Worm (Caenorhabditis elegans) whole organism, late embryonic: ENCODE data around the gene hrg-9.

Experiments
- Y22D7AL.16 ChIP-seq: sonication (generic microtip); optimal IDR thresholded peaks from 2 replicates; lab custom pipeline; 2016; ENCODE audit warnings: missing genetic modification characterization, missing compliant biosample characterization
- ceh-30 ChIP-seq: fragments of 150-350 bp; optimal IDR thresholded peaks from 2 replicates; lab custom pipeline; 2014; ENCODE audit warnings: missing biosample characterization, missing genetic modification characterization
- ceh-45 ChIP-seq: fragments of 200-800 bp; sonication (Bioruptor generic); IDR thresholded peaks from 2 replicates; pipeline ENCODE4 v1.3.6; 2022; ENCODE audit warnings: missing genetic modification reagents, missing genetic modification characterization, missing compliant biosample characterization
- ceh-48 ChIP-seq: sonication (generic microtip); optimal IDR thresholded peaks from 2 replicates; lab custom pipeline; 2016; ENCODE audit warnings: missing genetic modification characterization, inconsistent platforms, missing compliant biosample characterization
- ceh-9 ChIP-seq: sonication (generic microtip); optimal IDR thresholded peaks from 2 replicates; lab custom pipeline; 2016; ENCODE audit warnings: mild to moderate bottlenecking, missing genetic modification characterization, inconsistent platforms, missing compliant biosample characterization
- fkh-10 ChIP-seq: fragments of 150-350 bp; optimal IDR thresholded peaks from 2 replicates; lab custom pipeline; 2014; ENCODE audit warnings: missing biosample characterization, missing genetic modification reagents, missing genetic modification characterization
- hlh-13 ChIP-seq: fragments of 200-800 bp; sonication (Bioruptor generic); optimal IDR thresholded peaks from 2 replicates; lab custom pipeline; 2018; ENCODE audit warnings: mild to moderate bottlenecking, missing genetic modification characterization, missing compliant biosample characterization
- hlh-15 ChIP-seq: sonication (generic microtip); optimal IDR thresholded peaks from 2 replicates; lab custom pipeline; 2016; ENCODE audit warnings: missing genetic modification characterization, missing compliant biosample characterization
- pqm-1 ChIP-seq: sonication (generic microtip); optimal IDR thresholded peaks from 2 replicates; lab custom pipeline; 2016; ENCODE audit warnings: missing genetic modification characterization, missing compliant biosample characterization

DNA sequence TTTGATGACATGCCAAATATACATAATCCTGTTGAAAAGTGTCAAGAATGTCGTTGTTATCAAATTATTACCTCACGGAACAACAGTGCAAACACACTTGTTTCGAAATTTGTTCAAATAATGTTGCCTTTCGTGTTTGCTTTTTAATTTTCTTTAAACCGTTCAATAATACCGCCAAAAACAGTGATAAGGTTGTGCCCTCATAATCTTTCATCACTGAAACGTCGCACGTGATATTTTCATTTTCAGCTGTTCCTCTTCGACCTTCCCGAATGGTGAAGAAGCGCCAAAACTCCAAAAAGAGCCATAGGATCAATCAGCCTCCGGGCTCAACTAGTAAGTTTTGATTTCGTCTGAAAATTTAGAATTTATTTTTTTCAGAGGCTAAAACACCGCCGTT lies 38.9 kb upstream of the hrg-9 start, which contains the start of gene inft-2:
- TF ChIP-seq ceh-45 (GFP tag; lab: Robert Waterston, UW) (no peak), fkh-10 (no peak), ceh-9 (tag; lab: Kevin White, UChicago) (no peak), pqm-1 (no peak), hlh-15 (no peak), ceh-48 (no peak), ceh-30 (tag; lab: Kevin White, UChicago) (no peak), Y22D7AL.16 (tag; lab: Kevin White, UChicago) (no peak), hlh-13 (GFP tag; lab: Kevin White, UChicago) (no peak)
